Worm (Caenorhabditis elegans): ENCODE results near the gene flp-23.

ce11 chrIII:8664897-8665388 is 14.4 kb downstream of the flp-23 start, which contains the start of gene F22B7.1:
- TF ChIP-seq zag-1 (tag; optimal IDR thresholded peaks at IDR 0.05) (no peak), nhr-237 (tag; optimal IDR thresholded peaks at IDR 0.05) (no peak), lin-39 (tag; optimal IDR thresholded peaks at IDR 0.05) (no peak)
